Fruit fly (Drosophila melanogaster) whole organism, embryonic: ENCODE data around the gene Pino.
A peak's percentile ranks its signal among the peaks of the same experiment; 100 is the strongest.

Source experiments
- Bdp1 ChIP-seq: fragments of 200-800 bp; sonication (Bioruptor generic); optimal IDR thresholded peaks from 3 replicates; lab custom pipeline; 2016; ENCODE audit warnings: missing biosample characterization, missing genetic modification characterization
- Bgb ChIP-seq: fragments of 200-800 bp; sonication (Bioruptor generic); IDR thresholded peaks from 2 replicates; pipeline ENCODE4 v1.3.6; 2022; ENCODE audit warnings: missing biosample characterization, missing genetic modification characterization; ENCODE audit not compliant: partially characterized antibody
- CG1024 ChIP-seq: fragments of 200-800 bp; sonication (Bioruptor generic); IDR thresholded peaks from 2 replicates; pipeline ENCODE4 v1.3.6; 2022; ENCODE audit warnings: missing biosample characterization, missing genetic modification characterization
- CG10366 ChIP-seq: fragments of 200-800 bp; sonication (Bioruptor generic); IDR thresholded peaks from 2 replicates; pipeline ENCODE4 v1.3.6; 2022; ENCODE audit warnings: missing biosample characterization, missing genetic modification characterization
- CG11398 ChIP-seq: fragments of 200-800 bp; sonication (Bioruptor generic); optimal IDR thresholded peaks from 2 replicates; lab custom pipeline; 2016; ENCODE audit warnings: missing biosample characterization, missing genetic modification characterization
- CG12236 ChIP-seq: fragments of 200-800 bp; sonication (Bioruptor generic); optimal IDR thresholded peaks from 2 replicates; lab custom pipeline; 2016; ENCODE audit warnings: missing biosample characterization, missing genetic modification characterization
- CG13894 ChIP-seq: fragments of 200-800 bp; sonication (Bioruptor generic); optimal IDR thresholded peaks from 3 replicates; lab custom pipeline; 2018; ENCODE audit warnings: missing biosample characterization, mild to moderate bottlenecking, missing genetic modification characterization, moderate library complexity
- CG1647 ChIP-seq: fragments of 200-800 bp; sonication (Bioruptor generic); optimal IDR thresholded peaks from 3 replicates; lab custom pipeline; 2016; ENCODE audit warnings: missing biosample characterization, missing genetic modification characterization
- CG17186 ChIP-seq: fragments of 200-800 bp; sonication (Bioruptor generic); optimal IDR thresholded peaks from 3 replicates; lab custom pipeline; 2017; ENCODE audit warnings: missing biosample characterization, missing genetic modification reagents, missing genetic modification characterization
- CG17385 ChIP-seq: fragments of 200-800 bp; sonication (Bioruptor generic); optimal IDR thresholded peaks from 3 replicates; lab custom pipeline; 2018; ENCODE audit warnings: missing biosample characterization, mild to moderate bottlenecking, missing genetic modification characterization
- CG17802 ChIP-seq: fragments of 200-800 bp; sonication (Bioruptor generic); optimal IDR thresholded peaks from 2 replicates; lab custom pipeline; 2018; ENCODE audit warnings: missing biosample characterization, mild to moderate bottlenecking, missing genetic modification characterization, moderate library complexity
- CG18764 ChIP-seq: fragments of 200-800 bp; sonication (Bioruptor generic); optimal IDR thresholded peaks from 3 replicates; lab custom pipeline; 2016; ENCODE audit warnings: missing biosample characterization, missing genetic modification characterization
- CG3065 ChIP-seq: fragments of 200-800 bp; sonication (Bioruptor generic); optimal IDR thresholded peaks from 2 replicates; lab custom pipeline; 2016; ENCODE audit warnings: missing biosample characterization, missing genetic modification characterization
- CG31224 ChIP-seq: fragments of 200-800 bp; sonication (Bioruptor generic); IDR thresholded peaks from 2 replicates; pipeline ENCODE4 v1.3.6; 2022; ENCODE audit warnings: missing biosample characterization, missing genetic modification characterization
- CG32532 ChIP-seq: fragments of 200-800 bp; sonication (Bioruptor generic); IDR thresholded peaks from 2 replicates; pipeline ENCODE4 v1.3.6; 2022; ENCODE audit warnings: missing biosample characterization, missing genetic modification characterization
- CG32772 ChIP-seq: fragments of 200-800 bp; sonication (Bioruptor generic); IDR thresholded peaks from 2 replicates; pipeline ENCODE4 v1.3.6; 2022; ENCODE audit warnings: missing biosample characterization, missing genetic modification characterization
- CG34376 ChIP-seq: fragments of 200-800 bp; sonication (Bioruptor generic); optimal IDR thresholded peaks from 2 replicates; lab custom pipeline; 2018; ENCODE audit warnings: missing biosample characterization, mild to moderate bottlenecking, missing genetic modification characterization
- CG6654 ChIP-seq: fragments of 200-800 bp; sonication (Bioruptor generic); optimal IDR thresholded peaks from 2 replicates; lab custom pipeline; 2017; ENCODE audit warnings: missing biosample characterization, mild to moderate bottlenecking, missing genetic modification characterization
- CG8944 ChIP-seq: fragments of 200-800 bp; sonication (Bioruptor generic); optimal IDR thresholded peaks from 3 replicates; lab custom pipeline; 2016; ENCODE audit warnings: missing biosample characterization, missing genetic modification characterization
- CG9609 ChIP-seq: fragments of 200-800 bp; sonication (Bioruptor generic); optimal IDR thresholded peaks from 3 replicates; lab custom pipeline; 2016; ENCODE audit warnings: missing biosample characterization, missing genetic modification characterization
- CG9797 ChIP-seq: fragments of 200-800 bp; sonication (Bioruptor generic); optimal IDR thresholded peaks from 3 replicates; lab custom pipeline; 2018; ENCODE audit warnings: missing biosample characterization, mild to moderate bottlenecking, missing genetic modification characterization
- Dp ChIP-seq: fragments of 200-800 bp; sonication (Bioruptor generic); optimal IDR thresholded peaks from 2 replicates; lab custom pipeline; 2018; ENCODE audit warnings: missing biosample characterization, mild to moderate bottlenecking, missing genetic modification characterization, moderate library complexity
- Ets65A ChIP-seq: fragments of 200-800 bp; sonication (Bioruptor generic); peaks from one replicate; lab custom pipeline; 2016; ENCODE audit warnings: missing biosample characterization, missing genetic modification characterization
- Hmx ChIP-seq: fragments of 200-800 bp; sonication (Bioruptor generic); optimal IDR thresholded peaks from 2 replicates; lab custom pipeline; 2016; ENCODE audit warnings: missing biosample characterization, missing genetic modification characterization
- Hr51 ChIP-seq, 2 experiments: fragments of 200-800 bp; sonication (Bioruptor generic); optimal IDR thresholded peaks; 2 replicates in 1 of 2; 3 replicates in 1 of 2; lab custom pipeline; 2016 to 2018; ENCODE audit warnings: missing biosample characterization in 2 of 2, missing genetic modification characterization in 2 of 2, mild to moderate bottlenecking in 1 of 2, moderate library complexity in 1 of 2
- Hr78 ChIP-seq, 2 experiments: fragments of 200-800 bp in 1 of 2; fragments of >200 bp in 1 of 2; sonication (Bioruptor generic) in 1 of 2; optimal IDR thresholded peaks; 2 replicates each; lab custom pipeline; 2017 to 2019; ENCODE audit warnings: missing biosample characterization in 2 of 2, missing genetic modification characterization in 2 of 2, mild to moderate bottlenecking in 1 of 2, moderate library complexity in 1 of 2
- Jarid2 ChIP-seq: fragments of 200-800 bp; sonication (Bioruptor generic); optimal IDR thresholded peaks from 3 replicates; lab custom pipeline; 2017; ENCODE audit warnings: mild to moderate bottlenecking, missing biosample characterization, missing genetic modification reagents, missing genetic modification characterization
- Nf-YB ChIP-seq: fragments of 200-800 bp; sonication (Bioruptor generic); optimal IDR thresholded peaks from 3 replicates; lab custom pipeline; 2019; ENCODE audit warnings: missing biosample characterization, mild to moderate bottlenecking, missing genetic modification characterization, moderate library complexity
- Optix ChIP-seq: fragments of 200-800 bp; sonication (Bioruptor generic); IDR thresholded peaks from 3 replicates; pipeline ENCODE4 v1.3.6; 2022; ENCODE audit warnings: missing biosample characterization, missing genetic modification characterization
- Poxn ChIP-seq: fragments of 200-800 bp; sonication (Bioruptor generic); IDR thresholded peaks from 2 replicates; pipeline ENCODE4 v1.3.6; 2022; ENCODE audit warnings: missing biosample characterization, missing genetic modification characterization
- Side ChIP-seq: fragments of 200-800 bp; sonication (Bioruptor generic); optimal IDR thresholded peaks from 2 replicates; lab custom pipeline; 2016; ENCODE audit warnings: missing biosample characterization, missing genetic modification characterization
- Sin3A ChIP-seq: fragments of >200 bp; optimal IDR thresholded peaks from 2 replicates; lab custom pipeline; 2018
- Sox102F ChIP-seq: fragments of 200-800 bp; sonication (Bioruptor generic); optimal IDR thresholded peaks from 2 replicates; lab custom pipeline; 2018; ENCODE audit warnings: missing biosample characterization, mild to moderate bottlenecking, missing genetic modification characterization, moderate library complexity
- ab ChIP-seq: fragments of 200-800 bp; sonication (Bioruptor generic); optimal IDR thresholded peaks from 2 replicates; lab custom pipeline; 2016; ENCODE audit warnings: missing biosample characterization, missing genetic modification characterization
- chn ChIP-seq: fragments of 200-800 bp; sonication (Bioruptor generic); optimal IDR thresholded peaks from 2 replicates; lab custom pipeline; 2016; ENCODE audit warnings: missing biosample characterization, missing genetic modification characterization
- crp ChIP-seq, 2 experiments: fragments of 200-800 bp; sonication (Bioruptor generic); optimal IDR thresholded peaks; 2 replicates in 1 of 2; 3 replicates in 1 of 2; lab custom pipeline; 2017; ENCODE audit warnings: missing biosample characterization in 2 of 2, missing genetic modification characterization in 2 of 2, mild to moderate bottlenecking in 1 of 2, moderate library complexity in 1 of 2
- fu2 ChIP-seq: fragments of 200-800 bp; sonication (Bioruptor generic); optimal IDR thresholded peaks from 2 replicates; lab custom pipeline; 2016; ENCODE audit warnings: missing biosample characterization, missing genetic modification characterization
- gem ChIP-seq: fragments of 200-800 bp; sonication (Bioruptor generic); optimal IDR thresholded peaks from 2 replicates; lab custom pipeline; 2019; ENCODE audit warnings: missing biosample characterization, mild to moderate bottlenecking, missing genetic modification characterization, moderate library complexity
- gro ChIP-seq: fragments of 200-800 bp; sonication (Bioruptor generic); optimal IDR thresholded peaks from 2 replicates; lab custom pipeline; 2016; ENCODE audit warnings: missing biosample characterization, missing genetic modification characterization
- h ChIP-seq: fragments of >200 bp; optimal IDR thresholded peaks from 2 replicates; lab custom pipeline; 2017
- insv ChIP-seq, 2 experiments: fragments of 200-800 bp; sonication (Bioruptor generic); optimal IDR thresholded peaks; 3 replicates each; lab custom pipeline; 2016 to 2018; ENCODE audit warnings: missing biosample characterization in 2 of 2, missing genetic modification characterization in 2 of 2
- kni ChIP-seq: fragments of 200-800 bp; sonication (Bioruptor generic); optimal IDR thresholded peaks from 3 replicates; lab custom pipeline; 2017; ENCODE audit warnings: mild to moderate bottlenecking, missing biosample characterization, missing genetic modification reagents, missing genetic modification characterization
- knrl ChIP-seq: fragments of 200-800 bp; sonication (Bioruptor generic); IDR thresholded peaks from 3 replicates; pipeline ENCODE4 v1.3.6; 2022; ENCODE audit warnings: missing biosample characterization, missing genetic modification characterization; ENCODE audit not compliant: partially characterized antibody
- nerfin-2 ChIP-seq: fragments of 200-800 bp; sonication (Bioruptor generic); IDR thresholded peaks from 2 replicates; pipeline ENCODE4 v1.3.6; 2022; ENCODE audit warnings: missing biosample characterization, missing genetic modification characterization; ENCODE audit not compliant: partially characterized antibody
- nmo ChIP-seq: fragments of 200-800 bp; sonication (Bioruptor generic); optimal IDR thresholded peaks from 2 replicates; lab custom pipeline; 2018; ENCODE audit warnings: missing biosample characterization, mild to moderate bottlenecking, missing genetic modification characterization, moderate library complexity
- scrt ChIP-seq: fragments of 200-800 bp; sonication (Bioruptor generic); optimal IDR thresholded peaks from 2 replicates; lab custom pipeline; 2018; ENCODE audit warnings: missing biosample characterization, mild to moderate bottlenecking, missing genetic modification characterization, moderate library complexity
- so ChIP-seq: fragments of 200-800 bp; sonication (Bioruptor generic); IDR thresholded peaks from 3 replicates; pipeline ENCODE4 v1.3.6; 2022; ENCODE audit warnings: missing biosample characterization, missing genetic modification characterization
- sr ChIP-seq: fragments of 200-800 bp; sonication (Bioruptor generic); IDR thresholded peaks from 3 replicates; pipeline ENCODE4 v1.3.6; 2022; ENCODE audit warnings: missing biosample characterization, missing genetic modification characterization
- wor ChIP-seq: fragments of 200-800 bp; sonication (Bioruptor generic); IDR thresholded peaks from 2 replicates; pipeline ENCODE4 v1.3.6; 2022; ENCODE audit warnings: missing biosample characterization, missing genetic modification characterization

Pino gene

dm6 chr2L:1080802-1081464 lies 47.8 kb downstream of the Pino start, which contains the start of gene Atg4a (continued):
- no peak for TF ChIP-seq CG17802 (tag; lab: Kevin White, UChicago)
- TF ChIP-seq scrt (GFP tag; lab: Kevin White, UChicago): no peak
- no peak for TF ChIP-seq nmo
- no peak for TF ChIP-seq CG17186 (GFP tag; lab: Kevin White, UChicago)
- no peak for TF ChIP-seq CG13894 (tag; lab: Kevin White, UChicago)
- no peak for TF ChIP-seq sr (GFP tag; lab: Robert Waterston, UW)
- no peak for TF ChIP-seq nerfin-2 (GFP tag; lab: Robert Waterston, UW)
- peak; percentile 4 for TF ChIP-seq Sin3A
- TF ChIP-seq Hr78 (GFP tag; optimal IDR thresholded peaks at IDR 0.05; lab: Kevin White, UChicago): peak in 1 of 2 experiments; percentile 23
- no peak for TF ChIP-seq CG10366 (GFP tag; lab: Robert Waterston, UW)
- no peak for TF ChIP-seq Bdp1 (GFP tag; lab: Kevin White, UChicago)
- peak; percentile 21 for TF ChIP-seq CG34376 (GFP tag; lab: Kevin White, UChicago)
- TF ChIP-seq CG9797 (GFP tag; lab: Kevin White, UChicago): peak; percentile 67
- TF ChIP-seq CG8944 (GFP tag; lab: Kevin White, UChicago): no peak
- TF ChIP-seq Hr51 (GFP tag; optimal IDR thresholded peaks at IDR 0.05; lab: Kevin White, UChicago): no peak
- TF ChIP-seq CG1024: no peak
- TF ChIP-seq knrl: no peak
- no peak for TF ChIP-seq Jarid2 (GFP tag; lab: Kevin White, UChicago)
- TF ChIP-seq CG12236: no peak
- no peak for TF ChIP-seq CG1647 (GFP tag; lab: Kevin White, UChicago)

dm6 chr2L:1077469-1077993 lies 51.2 kb downstream of the Pino start, which contains the start of the genes S and ast:
Gene S, minus strand, starts transcription at chr2L:1077815.
Gene ast, plus strand, starts transcription at chr2L:1077948.
- TF ChIP-seq Poxn (GFP tag; lab: Robert Waterston, UW) (no peak), gem (tag; lab: Kevin White, UChicago) (no peak), CG32772 (no peak), chn (GFP tag; lab: Kevin White, UChicago) (peak; percentile 52), Bgb (GFP tag; lab: Robert Waterston, UW) (peak; percentile 99), fu2 (no peak), kni (GFP tag; lab: Kevin White, UChicago) (peak; percentile 32), so (peak; percentile 41; the same call in 1 of the 3 replicates), CG32532 (GFP tag; lab: Robert Waterston, UW) (peak; percentile 37; the same call in 1 of the 2 replicates), crp (GFP tag; optimal IDR thresholded peaks at IDR 0.05; lab: Kevin White, UChicago) (peak in 1 of 2 experiments; percentile 15), CG18764 (no peak), Side (GFP tag; lab: Kevin White, UChicago) (peak; percentile 22), CG1024 (no peak), Hmx (GFP tag; lab: Kevin White, UChicago) (no peak), CG31224 (GFP tag; lab: Robert Waterston, UW) (no peak), Ets65A (GFP tag; lab: Kevin White, UChicago) (no peak), CG11398 (GFP tag; lab: Kevin White, UChicago) (peak; percentile 8), CG3065 (peak; percentile 37), wor (GFP tag; lab: Robert Waterston, UW) (no peak), ab (GFP tag; lab: Kevin White, UChicago) (no peak), Optix (GFP tag; lab: Robert Waterston, UW) (no peak), Sox102F (GFP tag; lab: Kevin White, UChicago) (no peak), gro (GFP tag; lab: Kevin White, UChicago) (peak; percentile 73), CG17385 (GFP tag; lab: Kevin White, UChicago) (no peak), insv (GFP tag; optimal IDR thresholded peaks at IDR 0.05; lab: Kevin White, UChicago) (peak in 1 of 2 experiments; percentile 52), CG9609 (GFP tag; lab: Kevin White, UChicago) (peak; percentile 26), h (lab: Kevin White, UChicago) (no peak), CG9797 (GFP tag; lab: Kevin White, UChicago) (peak; percentile 99), Dp (GFP tag; lab: Kevin White, UChicago) (peak; percentile 65), Nf-YB (no peak), CG6654 (GFP tag; lab: Kevin White, UChicago) (no peak)
